Worm (Caenorhabditis elegans): ENCODE results near the gene cyn-1.

- TF ChIP-seq hlh-17 (GFP tag; optimal IDR thresholded peaks at IDR 0.05; ENCODE audit: borderline replicate concordance): no peak
- no peak for TF ChIP-seq elt-3 (tag; optimal IDR thresholded peaks at IDR 0.05)
- no peak for TF ChIP-seq skn-1 (tag; optimal IDR thresholded peaks at IDR 0.05)
- no peak for TF ChIP-seq mep-1 (tag; optimal IDR thresholded peaks at IDR 0.05)
- TF ChIP-seq unc-62 (GFP tag; optimal IDR thresholded peaks at IDR 0.05): no peak
- no peak for TF ChIP-seq lsy-2 (tag; optimal IDR thresholded peaks at IDR 0.05)
- TF ChIP-seq irx-1 (tag; optimal IDR thresholded peaks at IDR 0.05): no peak
- TF ChIP-seq isw-1 (GFP tag; IDR thresholded peaks at IDR 0.05): no peak
- no peak for TF ChIP-seq unc-130 (tag; optimal IDR thresholded peaks at IDR 0.05)
- TF ChIP-seq nhr-76 (tag; optimal IDR thresholded peaks at IDR 0.05): no peak
Measured at ce11 chrV:14361973-14362372, 6.1 kb downstream of the cyn-1 start.

Data from whole organism, L1 larva.